Worm (Caenorhabditis elegans) whole organism, late embryonic: ENCODE data around the gene R07E4.3.

Source experiments
- ceh-48 ChIP-seq: sonication (generic microtip); optimal IDR thresholded peaks from 2 replicates; lab custom pipeline; 2016; ENCODE audit warnings: missing genetic modification characterization, inconsistent platforms, missing compliant biosample characterization
- nhr-11 ChIP-seq: fragments of 150-350 bp; optimal IDR thresholded peaks from 2 replicates; lab custom pipeline; 2014; ENCODE audit warnings: missing biosample characterization, missing genetic modification characterization
- pha-4 ChIP-seq: fragments of 150-350 bp; optimal IDR thresholded peaks from 2 replicates; lab custom pipeline; 2018; ENCODE audit warnings: missing biosample characterization, missing genetic modification reagents, missing genetic modification characterization
- pqm-1 ChIP-seq: sonication (generic microtip); optimal IDR thresholded peaks from 2 replicates; lab custom pipeline; 2016; ENCODE audit warnings: missing genetic modification characterization, missing compliant biosample characterization
- pros-1 ChIP-seq: fragments of 150-350 bp; optimal IDR thresholded peaks from 2 replicates; lab custom pipeline; 2014; ENCODE audit warnings: missing biosample characterization, missing genetic modification reagents, missing genetic modification characterization
- rnt-1 ChIP-seq: sonication (generic microtip); optimal IDR thresholded peaks from 2 replicates; lab custom pipeline; 2016; ENCODE audit warnings: missing genetic modification characterization, missing compliant biosample characterization
- tbx-2 ChIP-seq: sonication (generic microtip); optimal IDR thresholded peaks from 2 replicates; lab custom pipeline; 2016; ENCODE audit warnings: missing genetic modification characterization, missing compliant biosample characterization
- unc-86 ChIP-seq: sonication (generic microtip); optimal IDR thresholded peaks from 2 replicates; lab custom pipeline; 2016; ENCODE audit warnings: missing genetic modification characterization, missing compliant biosample characterization

DNA sequence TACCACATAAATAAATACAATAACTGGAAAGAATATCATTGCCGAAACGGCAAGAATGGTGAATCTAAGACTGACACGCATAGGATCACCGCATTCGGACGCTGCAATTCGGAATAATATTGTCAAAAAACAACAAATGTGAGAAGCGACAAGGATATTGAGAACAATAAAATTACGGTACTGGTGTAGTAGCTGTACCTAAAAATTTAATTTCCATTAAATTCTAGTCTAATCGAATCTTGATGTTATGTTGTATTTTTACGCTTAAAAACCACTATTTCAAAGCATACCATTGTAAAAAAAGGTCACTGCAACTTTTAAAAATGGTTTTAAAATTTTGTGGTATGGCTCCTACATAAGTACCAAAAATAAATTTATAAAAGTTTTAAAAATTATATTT, 4.5 kb upstream of the R07E4.3 start, which contains the start of gene mig-23:
- TF ChIP-seq ceh-48 (tag; lab: Kevin White, UChicago) (no peak), rnt-1 (no peak), pha-4 (no peak), pros-1 (no peak), pqm-1 (tag; lab: Kevin White, UChicago) (no peak), tbx-2 (tag; lab: Kevin White, UChicago) (no peak), unc-86 (tag; lab: Kevin White, UChicago) (no peak), nhr-11 (no peak)
